Worm (Caenorhabditis elegans) whole organism, L4 larva: ENCODE measurements around the gene hlh-29.

Source experiments
- F10B5.3 ChIP-seq: sonication (generic microtip); optimal IDR thresholded peaks from 2 replicates; lab custom pipeline; 2016; ENCODE audit warnings: mild to moderate bottlenecking, missing genetic modification characterization, missing compliant biosample characterization
- R02D3.7 ChIP-seq: fragments of 150-350 bp; sonication (generic microtip); optimal IDR thresholded peaks from 3 replicates; lab custom pipeline; 2014; ENCODE audit warnings: missing biosample characterization, missing genetic modification characterization
- T20F7.1 ChIP-seq: fragments of 200-800 bp; sonication (Bioruptor generic); optimal IDR thresholded peaks from 2 replicates; lab custom pipeline; 2018; ENCODE audit warnings: mild to moderate bottlenecking, missing genetic modification characterization, missing compliant biosample characterization
- T26A8.4 ChIP-seq: fragments of 200-800 bp; sonication (Bioruptor generic); IDR thresholded peaks from 2 replicates; pipeline ENCODE4 v1.3.6; 2022; ENCODE audit warnings: missing genetic modification characterization, missing compliant biosample characterization
- daf-16 ChIP-seq, 3 experiments: sonication (generic microtip); optimal IDR thresholded peaks; 2 replicates each; lab custom pipeline; 2016 to 2017; ENCODE audit warnings: missing genetic modification characterization in 3 of 3, missing genetic modification reagents in 3 of 3, mild to moderate bottlenecking in 2 of 3, missing compliant biosample characterization in 2 of 3, missing biosample characterization in 1 of 3, moderate library complexity in 1 of 3
- dmd-6 ChIP-seq: fragments of 200-800 bp; sonication (Bioruptor generic); IDR thresholded peaks from 2 replicates; pipeline ENCODE4 v1.3.6; 2022; ENCODE audit warnings: missing genetic modification reagents, missing genetic modification characterization, missing compliant biosample characterization
- dve-1 ChIP-seq: sonication (generic microtip); optimal IDR thresholded peaks from 2 replicates; lab custom pipeline; 2017; ENCODE audit warnings: antibody characterized with exemption, mild to moderate bottlenecking, missing genetic modification characterization, missing compliant biosample characterization; ENCODE audit not compliant: insufficient read depth
- egl-27 ChIP-seq: sonication (generic microtip); optimal IDR thresholded peaks from 3 replicates; lab custom pipeline; 2017; ENCODE audit warnings: missing biosample characterization, missing genetic modification reagents, missing genetic modification characterization
- lin-29 ChIP-seq: fragments of 200-800 bp; sonication (Bioruptor generic); IDR thresholded peaks from 2 replicates; pipeline ENCODE4 v1.3.6; 2022; ENCODE audit warnings: missing genetic modification reagents, missing genetic modification characterization, missing compliant biosample characterization
- nhr-102 ChIP-seq: sonication (generic microtip); optimal IDR thresholded peaks from 2 replicates; lab custom pipeline; 2016; ENCODE audit warnings: mild to moderate bottlenecking, missing genetic modification characterization, moderate library complexity, missing compliant biosample characterization
- nhr-28 ChIP-seq: fragments of 150-350 bp; optimal IDR thresholded peaks from 2 replicates; lab custom pipeline; 2014; ENCODE audit warnings: missing biosample characterization, missing genetic modification characterization
- nhr-76 ChIP-seq: fragments of 150-350 bp; optimal IDR thresholded peaks from 2 replicates; lab custom pipeline; 2014; ENCODE audit warnings: missing biosample characterization, missing genetic modification characterization
- nhr-77 ChIP-seq: fragments of 150-350 bp; optimal IDR thresholded peaks from 2 replicates; lab custom pipeline; 2014; ENCODE audit warnings: missing biosample characterization, missing genetic modification characterization
- tra-1 ChIP-seq: fragments of 200-800 bp; sonication (Bioruptor generic); IDR thresholded peaks from 2 replicates; pipeline ENCODE4 v1.3.6; 2022; ENCODE audit warnings: missing genetic modification reagents, missing genetic modification characterization, missing compliant biosample characterization
- unc-62 ChIP-seq, 3 experiments: fragments of 150-350 bp in 1 of 3; sonication (generic microtip); optimal IDR thresholded peaks in 2 of 3; peaks in 1 of 3; 1 replicate in 1 of 3; 2 replicates in 2 of 3; lab custom pipeline; 2014 to 2017; ENCODE audit warnings: missing biosample characterization in 3 of 3, missing genetic modification characterization in 3 of 3, missing genetic modification reagents in 3 of 3, missing genotype in 1 of 3

hlh-29 gene

DNA sequence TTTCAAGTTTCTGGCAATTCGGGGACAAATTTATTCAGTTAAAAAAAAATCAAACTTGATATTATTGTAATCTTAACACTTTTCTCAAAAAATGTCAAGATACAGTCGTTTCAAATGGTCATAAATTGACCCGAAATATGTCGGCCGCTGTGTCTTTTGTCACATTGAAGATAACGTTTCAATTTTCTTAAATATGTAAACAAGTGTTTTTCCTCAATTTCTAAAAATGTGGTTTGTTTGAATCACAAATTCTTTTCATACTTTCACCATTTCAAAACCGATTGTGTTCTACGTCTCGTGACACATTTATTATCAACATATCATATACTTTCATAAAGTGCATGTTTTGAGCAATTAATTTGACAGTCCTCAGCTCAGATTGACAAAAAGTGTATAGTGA, 46.2 kb downstream of the hlh-29 start:
- no peak for TF ChIP-seq lin-29 (GFP tag; lab: Robert Waterston, UW)
- TF ChIP-seq nhr-102: no peak
- TF ChIP-seq R02D3.7 (tag; lab: Kevin White, UChicago): no peak
- TF ChIP-seq T26A8.4: no peak
- no peak for TF ChIP-seq F10B5.3 (tag; lab: Kevin White, UChicago)
- TF ChIP-seq egl-27 (tag; lab: Kevin White, UChicago): no peak
- TF ChIP-seq nhr-76 (tag; lab: Kevin White, UChicago): no peak
- peak; percentile 5 for TF ChIP-seq T20F7.1 (GFP tag; lab: Kevin White, UChicago)
- TF ChIP-seq nhr-28 (tag; lab: Kevin White, UChicago): peak; percentile 46
- TF ChIP-seq dve-1 (tag; lab: Kevin White, UChicago): peak; percentile 74
- TF ChIP-seq tra-1 (GFP tag; lab: Robert Waterston, UW): no peak
- peak; percentile 25 for TF ChIP-seq nhr-77 (tag; lab: Kevin White, UChicago)
- no peak for TF ChIP-seq daf-16 (GFP tag; optimal IDR thresholded peaks at IDR 0.05; lab: Kevin White, UChicago)
- peak; percentile 93 for TF ChIP-seq daf-16 (tag; optimal IDR thresholded peaks at IDR 0.05; lab: Kevin White, UChicago)
- TF ChIP-seq dmd-6 (GFP tag; lab: Robert Waterston, UW): peak; percentile 39; the same call in 1 of the 2 replicates
- TF ChIP-seq unc-62 (GFP tag; optimal IDR thresholded peaks at IDR 0.05 in 1 of 2; lab: Kevin White, UChicago): no peak
- TF ChIP-seq unc-62 (tag; optimal IDR thresholded peaks at IDR 0.05; lab: Kevin White, UChicago): no peak
